Fruit fly (Drosophila melanogaster) whole organism, embryonic: ENCODE measurements around the gene CG1632.

ENCODE experiments used
- Ada2b ChIP-seq: fragments of 200-800 bp; sonication (Bioruptor generic); IDR thresholded peaks from 2 replicates; pipeline ENCODE4 v1.3.6; 2022; ENCODE audit warnings: missing biosample characterization, missing genetic modification characterization
- Antp ChIP-seq: fragments of 200-800 bp; sonication (Bioruptor generic); optimal IDR thresholded peaks from 3 replicates; lab custom pipeline; 2016; ENCODE audit warnings: missing biosample characterization, missing genetic modification characterization
- CG10267 ChIP-seq: fragments of 200-800 bp; sonication (Bioruptor generic); optimal IDR thresholded peaks from 2 replicates; lab custom pipeline; 2018; ENCODE audit warnings: missing biosample characterization, mild to moderate bottlenecking, missing genetic modification characterization, moderate library complexity
- CG11695 ChIP-seq: fragments of 200-800 bp; sonication (Bioruptor generic); IDR thresholded peaks from 3 replicates; pipeline ENCODE4 v1.3.6; 2022; ENCODE audit warnings: missing biosample characterization, missing genetic modification characterization
- CG11723 ChIP-seq: fragments of 200-800 bp; sonication (Bioruptor generic); optimal IDR thresholded peaks from 2 replicates; lab custom pipeline; 2017; ENCODE audit warnings: missing biosample characterization, mild to moderate bottlenecking, missing genetic modification characterization
- CG12744 ChIP-seq: fragments of 200-800 bp; sonication (Bioruptor generic); optimal IDR thresholded peaks from 2 replicates; lab custom pipeline; 2016; ENCODE audit warnings: missing biosample characterization, missing genetic modification characterization
- CG12769 ChIP-seq: fragments of 200-800 bp; sonication (Bioruptor generic); optimal IDR thresholded peaks from 2 replicates; lab custom pipeline; 2019; ENCODE audit warnings: missing biosample characterization, mild to moderate bottlenecking, missing genetic modification characterization, moderate library complexity
- CG13287 ChIP-seq: fragments of 200-800 bp; sonication (Bioruptor generic); IDR thresholded peaks from 2 replicates; pipeline ENCODE4 v1.3.6; 2022; ENCODE audit warnings: missing biosample characterization, missing genetic modification characterization; ENCODE audit not compliant: partially characterized antibody
- CG1529 ChIP-seq: fragments of 200-800 bp; sonication (Bioruptor generic); optimal IDR thresholded peaks from 3 replicates; lab custom pipeline; 2018; ENCODE audit warnings: missing biosample characterization, missing genetic modification characterization
- CG1603 ChIP-seq: fragments of 200-800 bp; sonication (Bioruptor generic); optimal IDR thresholded peaks from 2 replicates; lab custom pipeline; 2019; ENCODE audit warnings: missing biosample characterization, mild to moderate bottlenecking, missing genetic modification characterization, moderate library complexity
- CG16815 ChIP-seq: fragments of 200-800 bp; sonication (Bioruptor generic); optimal IDR thresholded peaks from 3 replicates; lab custom pipeline; 2017; ENCODE audit warnings: missing biosample characterization, mild to moderate bottlenecking, missing genetic modification characterization
- CG17328 ChIP-seq: fragments of 200-800 bp; sonication (Bioruptor generic); IDR thresholded peaks from 2 replicates; pipeline ENCODE4 v1.3.6; 2022; ENCODE audit warnings: missing biosample characterization, missing genetic modification characterization
- CG17912 ChIP-seq: fragments of 200-800 bp; sonication (Bioruptor generic); optimal IDR thresholded peaks from 2 replicates; lab custom pipeline; 2018; ENCODE audit warnings: missing biosample characterization, mild to moderate bottlenecking, missing genetic modification characterization
- CG18262 ChIP-seq: fragments of 200-800 bp; optimal IDR thresholded peaks from 3 replicates; lab custom pipeline; 2019; ENCODE audit warnings: missing biosample characterization, mild to moderate bottlenecking, missing genetic modification characterization, moderate library complexity
- CG18764 ChIP-seq: fragments of 200-800 bp; sonication (Bioruptor generic); optimal IDR thresholded peaks from 3 replicates; lab custom pipeline; 2016; ENCODE audit warnings: missing biosample characterization, missing genetic modification characterization
- CG32532 ChIP-seq: fragments of 200-800 bp; sonication (Bioruptor generic); IDR thresholded peaks from 2 replicates; pipeline ENCODE4 v1.3.6; 2022; ENCODE audit warnings: missing biosample characterization, missing genetic modification characterization
- CG6175 ChIP-seq: fragments of 200-800 bp; sonication (Bioruptor generic); IDR thresholded peaks from 3 replicates; pipeline ENCODE4 v1.3.6; 2022; ENCODE audit warnings: missing biosample characterization, missing genetic modification characterization
- CG7271 ChIP-seq: fragments of 200-800 bp; sonication (Bioruptor generic); optimal IDR thresholded peaks from 2 replicates; lab custom pipeline; 2018; ENCODE audit warnings: missing biosample characterization, mild to moderate bottlenecking, missing genetic modification characterization, moderate library complexity
- CG9609 ChIP-seq: fragments of 200-800 bp; sonication (Bioruptor generic); optimal IDR thresholded peaks from 3 replicates; lab custom pipeline; 2016; ENCODE audit warnings: missing biosample characterization, missing genetic modification characterization
- CoRest ChIP-seq: fragments of 200-800 bp; sonication (Bioruptor generic); optimal IDR thresholded peaks from 3 replicates; lab custom pipeline; 2018; ENCODE audit warnings: missing biosample characterization, mild to moderate bottlenecking, missing genetic modification characterization, moderate library complexity
- CrebB ChIP-seq: fragments of 200-800 bp; sonication (Bioruptor generic); optimal IDR thresholded peaks from 3 replicates; lab custom pipeline; 2018; ENCODE audit warnings: missing biosample characterization, mild to moderate bottlenecking, missing genetic modification characterization
- D ChIP-seq, 2 experiments: fragments of 200-800 bp in 1 of 2; fragments of >200 bp in 1 of 2; sonication (Bioruptor generic) in 1 of 2; optimal IDR thresholded peaks; 2 replicates in 1 of 2; 3 replicates in 1 of 2; lab custom pipeline; 2017; ENCODE audit warnings: mild to moderate bottlenecking in 1 of 2, missing biosample characterization in 1 of 2, missing genetic modification characterization in 1 of 2, missing genetic modification reagents in 1 of 2
- Dek ChIP-seq: fragments of 200-800 bp; sonication (Bioruptor generic); optimal IDR thresholded peaks from 3 replicates; lab custom pipeline; 2019; ENCODE audit warnings: missing biosample characterization, mild to moderate bottlenecking, missing genetic modification characterization, moderate library complexity
- Doc2 ChIP-seq: fragments of 200-800 bp; sonication (Bioruptor generic); IDR thresholded peaks from 2 replicates; pipeline ENCODE4 v1.3.6; 2022; ENCODE audit warnings: missing biosample characterization, missing genetic modification characterization
- Drgx ChIP-seq: fragments of 200-800 bp; sonication (Bioruptor generic); IDR thresholded peaks from 2 replicates; pipeline ENCODE4 v1.3.6; 2022; ENCODE audit warnings: missing biosample characterization, missing genetic modification characterization
- Kr ChIP-seq: fragments of 200-800 bp; sonication (Bioruptor generic); optimal IDR thresholded peaks from 2 replicates; lab custom pipeline; 2017; ENCODE audit warnings: missing biosample characterization, mild to moderate bottlenecking, missing genetic modification characterization
- MBD-R2 ChIP-seq: fragments of 200-800 bp; sonication (Bioruptor generic); IDR thresholded peaks from 2 replicates; pipeline ENCODE4 v1.3.6; 2022; ENCODE audit warnings: missing biosample characterization, missing genetic modification characterization
- Mad ChIP-seq: fragments of 200-800 bp; sonication (Bioruptor generic); optimal IDR thresholded peaks from 2 replicates; lab custom pipeline; 2016; ENCODE audit warnings: missing biosample characterization, missing genetic modification characterization
- Max ChIP-seq: fragments of 200-800 bp; sonication (Bioruptor generic); optimal IDR thresholded peaks from 2 replicates; lab custom pipeline; 2016; ENCODE audit warnings: missing biosample characterization, mild to moderate bottlenecking, missing genetic modification characterization
- Myb ChIP-seq: fragments of 200-800 bp; sonication (Bioruptor generic); optimal IDR thresholded peaks from 2 replicates; lab custom pipeline; 2016; ENCODE audit warnings: missing biosample characterization, missing genetic modification characterization
- Nf-YB ChIP-seq: fragments of 200-800 bp; sonication (Bioruptor generic); optimal IDR thresholded peaks from 3 replicates; lab custom pipeline; 2019; ENCODE audit warnings: missing biosample characterization, mild to moderate bottlenecking, missing genetic modification characterization, moderate library complexity
- Sox100B ChIP-seq: fragments of 200-800 bp; sonication (Bioruptor generic); optimal IDR thresholded peaks from 3 replicates; lab custom pipeline; 2018; ENCODE audit warnings: missing biosample characterization, mild to moderate bottlenecking, missing genetic modification characterization
- Stat92E ChIP-seq, 3 experiments: fragments of >200 bp in 2 of 3; fragments of 200-800 bp in 1 of 3; sonication (Bioruptor generic) in 1 of 3; optimal IDR thresholded peaks; 2 replicates each; lab custom pipeline; 2017 to 2019; ENCODE audit warnings: missing biosample characterization in 3 of 3, missing genetic modification characterization in 3 of 3, mild to moderate bottlenecking in 1 of 3, moderate library complexity in 1 of 3
- Usf ChIP-seq: fragments of 200-800 bp; sonication (Bioruptor generic); optimal IDR thresholded peaks from 2 replicates; lab custom pipeline; 2017; ENCODE audit warnings: missing genotype, missing biosample characterization, missing genetic modification characterization
- Vsx1 ChIP-seq: fragments of 200-800 bp; sonication (Bioruptor generic); optimal IDR thresholded peaks from 2 replicates; lab custom pipeline; 2017; ENCODE audit warnings: missing biosample characterization, mild to moderate bottlenecking, missing genetic modification characterization, missing genetic modification reagents
- amos ChIP-seq: fragments of 200-800 bp; sonication (Bioruptor generic); IDR thresholded peaks from 2 replicates; pipeline ENCODE4 v1.3.6; 2022; ENCODE audit warnings: missing biosample characterization, missing genetic modification characterization; ENCODE audit not compliant: partially characterized antibody
- ara ChIP-seq: fragments of 200-800 bp; sonication (Bioruptor generic); IDR thresholded peaks from 2 replicates; pipeline ENCODE4 v1.3.6; 2022; ENCODE audit warnings: missing biosample characterization, missing genetic modification characterization
- ash1 ChIP-seq: fragments of 200-800 bp; sonication (Bioruptor generic); optimal IDR thresholded peaks from 2 replicates; lab custom pipeline; 2018; ENCODE audit warnings: missing biosample characterization, mild to moderate bottlenecking, missing genetic modification characterization
- bcd ChIP-seq: fragments of 200-800 bp; sonication (Bioruptor generic); optimal IDR thresholded peaks from 2 replicates; lab custom pipeline; 2017; ENCODE audit warnings: missing biosample characterization, mild to moderate bottlenecking, missing genetic modification characterization
- chinmo ChIP-seq: fragments of 200-800 bp; sonication (Bioruptor generic); IDR thresholded peaks from 4 replicates; pipeline ENCODE4 v1.3.6; 2022; ENCODE audit warnings: missing biosample characterization, missing genetic modification characterization; ENCODE audit not compliant: partially characterized antibody
- crc ChIP-seq: fragments of 200-800 bp; sonication (Bioruptor generic); optimal IDR thresholded peaks from 2 replicates; lab custom pipeline; 2016; ENCODE audit warnings: missing biosample characterization, missing genetic modification characterization
- fd102C ChIP-seq: fragments of 200-800 bp; sonication (Bioruptor generic); optimal IDR thresholded peaks from 2 replicates; lab custom pipeline; 2018; ENCODE audit warnings: missing biosample characterization, mild to moderate bottlenecking, missing genetic modification characterization, moderate library complexity
- h ChIP-seq: fragments of >200 bp; optimal IDR thresholded peaks from 2 replicates; lab custom pipeline; 2017
- ham ChIP-seq: fragments of 200-800 bp; sonication (Bioruptor generic); IDR thresholded peaks from 2 replicates; pipeline ENCODE4 v1.3.6; 2022; ENCODE audit warnings: missing biosample characterization, missing genetic modification characterization
- oc ChIP-seq: fragments of 200-800 bp; sonication (Bioruptor generic); optimal IDR thresholded peaks from 2 replicates; lab custom pipeline; 2018; ENCODE audit warnings: missing biosample characterization, mild to moderate bottlenecking, missing genetic modification characterization, moderate library complexity
- odd ChIP-seq: fragments of 200-800 bp; sonication (Bioruptor generic); optimal IDR thresholded peaks from 2 replicates; lab custom pipeline; 2017; ENCODE audit warnings: missing biosample characterization, mild to moderate bottlenecking, missing genetic modification characterization
- phol ChIP-seq: fragments of 200-800 bp; sonication (Bioruptor generic); optimal IDR thresholded peaks from 3 replicates; lab custom pipeline; 2018; ENCODE audit warnings: missing biosample characterization, mild to moderate bottlenecking, missing genetic modification characterization, moderate library complexity
- ro ChIP-seq: fragments of 200-800 bp; sonication (Bioruptor generic); IDR thresholded peaks from 2 replicates; pipeline ENCODE4 v1.3.6; 2022; ENCODE audit warnings: missing biosample characterization, missing genetic modification characterization
- sens-2 ChIP-seq: fragments of 200-800 bp; sonication (Bioruptor generic); IDR thresholded peaks from 2 replicates; pipeline ENCODE4 v1.3.6; 2022; ENCODE audit warnings: missing biosample characterization, missing genetic modification characterization
- trem ChIP-seq: fragments of 200-800 bp; optimal IDR thresholded peaks from 3 replicates; lab custom pipeline; 2019; ENCODE audit warnings: missing biosample characterization, mild to moderate bottlenecking, missing genetic modification characterization, moderate library complexity

CG1632 gene

dm6 chrX:8243251-8243650 is 9.2 kb upstream of the CG1632 start (continued):
- TF ChIP-seq Nf-YB (GFP tag; lab: Kevin White, UChicago): no peak
- TF ChIP-seq sens-2 (GFP tag; lab: Robert Waterston, UW): no peak
- no peak for TF ChIP-seq D (optimal IDR thresholded peaks at IDR 0.05; lab: Kevin White, UChicago)
- no peak for TF ChIP-seq D (GFP tag; optimal IDR thresholded peaks at IDR 0.05; lab: Kevin White, UChicago)
- TF ChIP-seq trem (tag; lab: Kevin White, UChicago): no peak
- TF ChIP-seq Ada2b (GFP tag; lab: Robert Waterston, UW): no peak
- no peak for TF ChIP-seq Vsx1 (GFP tag; lab: Kevin White, UChicago)
- TF ChIP-seq fd102C (GFP tag; lab: Kevin White, UChicago): no peak
- no peak for TF ChIP-seq CG16815
- no peak for TF ChIP-seq CG11695 (GFP tag; lab: Robert Waterston, UW)
- TF ChIP-seq CG18764 (GFP tag; lab: Kevin White, UChicago): no peak
- TF ChIP-seq Dek (tag; lab: Kevin White, UChicago): no peak
- TF ChIP-seq Doc2 (GFP tag; lab: Robert Waterston, UW): no peak
- TF ChIP-seq ro: no peak
- TF ChIP-seq CG12769 (tag; lab: Kevin White, UChicago): no peak
- TF ChIP-seq CG17328 (GFP tag; lab: Robert Waterston, UW): no peak
- TF ChIP-seq oc: no peak
- TF ChIP-seq ash1 (GFP tag; lab: Kevin White, UChicago): no peak
- TF ChIP-seq Max (GFP tag; lab: Kevin White, UChicago): no peak
- TF ChIP-seq Mad (GFP tag; lab: Kevin White, UChicago): no peak
- no peak for TF ChIP-seq Myb (GFP tag; lab: Kevin White, UChicago)
- no peak for TF ChIP-seq CG7271 (tag; lab: Kevin White, UChicago)
- no peak for TF ChIP-seq CG9609 (GFP tag; lab: Kevin White, UChicago)
- no peak for TF ChIP-seq CrebB (tag; lab: Kevin White, UChicago)
- TF ChIP-seq Drgx: no peak
- no peak for TF ChIP-seq CG18262 (tag; lab: Kevin White, UChicago)
- no peak for TF ChIP-seq h (lab: Kevin White, UChicago)
- no peak for TF ChIP-seq Sox100B (GFP tag; lab: Kevin White, UChicago)
- no peak for TF ChIP-seq CG17912 (GFP tag; lab: Kevin White, UChicago)
- no peak for TF ChIP-seq odd (GFP tag; lab: Kevin White, UChicago)
- peak; percentile 52; the same call in 1 of the 2 replicates for TF ChIP-seq MBD-R2 (GFP tag; lab: Robert Waterston, UW)
- no peak for TF ChIP-seq CoRest
- no peak for TF ChIP-seq ara
- no peak for TF ChIP-seq crc
- peak; percentile 63 for TF ChIP-seq CG13287 (GFP tag; lab: Robert Waterston, UW)
- TF ChIP-seq CG6175 (GFP tag; lab: Robert Waterston, UW): no peak
- TF ChIP-seq phol (tag; lab: Kevin White, UChicago): no peak
- TF ChIP-seq Kr (GFP tag; lab: Kevin White, UChicago): no peak
- no peak for TF ChIP-seq Usf (GFP tag; lab: Kevin White, UChicago)
- TF ChIP-seq CG11723: no peak
- no peak for TF ChIP-seq CG12744 (GFP tag; lab: Kevin White, UChicago)
- no peak for TF ChIP-seq Stat92E (GFP tag; optimal IDR thresholded peaks at IDR 0.05; lab: Kevin White, UChicago)
- TF ChIP-seq chinmo (GFP tag; lab: Robert Waterston, UW): 0 out of 4 replicates have a peak, but pooled peaks have one; percentile 47
- peak; percentile 20; the same call in 1 of the 2 replicates for TF ChIP-seq amos (GFP tag; lab: Robert Waterston, UW)
- TF ChIP-seq CG1603: no peak
- TF ChIP-seq CG32532 (GFP tag; lab: Robert Waterston, UW): no peak
- TF ChIP-seq Antp (GFP tag; lab: Kevin White, UChicago): no peak
- no peak for TF ChIP-seq bcd (GFP tag; lab: Kevin White, UChicago)
- no peak for TF ChIP-seq CG1529 (GFP tag; lab: Kevin White, UChicago)
- TF ChIP-seq CG10267 (tag; lab: Kevin White, UChicago): no peak
- no peak for TF ChIP-seq ham (GFP tag; lab: Robert Waterston, UW)
